Fruit fly (Drosophila melanogaster): ENCODE measurements around the gene CG2975.

CG2975 gene

DNA sequence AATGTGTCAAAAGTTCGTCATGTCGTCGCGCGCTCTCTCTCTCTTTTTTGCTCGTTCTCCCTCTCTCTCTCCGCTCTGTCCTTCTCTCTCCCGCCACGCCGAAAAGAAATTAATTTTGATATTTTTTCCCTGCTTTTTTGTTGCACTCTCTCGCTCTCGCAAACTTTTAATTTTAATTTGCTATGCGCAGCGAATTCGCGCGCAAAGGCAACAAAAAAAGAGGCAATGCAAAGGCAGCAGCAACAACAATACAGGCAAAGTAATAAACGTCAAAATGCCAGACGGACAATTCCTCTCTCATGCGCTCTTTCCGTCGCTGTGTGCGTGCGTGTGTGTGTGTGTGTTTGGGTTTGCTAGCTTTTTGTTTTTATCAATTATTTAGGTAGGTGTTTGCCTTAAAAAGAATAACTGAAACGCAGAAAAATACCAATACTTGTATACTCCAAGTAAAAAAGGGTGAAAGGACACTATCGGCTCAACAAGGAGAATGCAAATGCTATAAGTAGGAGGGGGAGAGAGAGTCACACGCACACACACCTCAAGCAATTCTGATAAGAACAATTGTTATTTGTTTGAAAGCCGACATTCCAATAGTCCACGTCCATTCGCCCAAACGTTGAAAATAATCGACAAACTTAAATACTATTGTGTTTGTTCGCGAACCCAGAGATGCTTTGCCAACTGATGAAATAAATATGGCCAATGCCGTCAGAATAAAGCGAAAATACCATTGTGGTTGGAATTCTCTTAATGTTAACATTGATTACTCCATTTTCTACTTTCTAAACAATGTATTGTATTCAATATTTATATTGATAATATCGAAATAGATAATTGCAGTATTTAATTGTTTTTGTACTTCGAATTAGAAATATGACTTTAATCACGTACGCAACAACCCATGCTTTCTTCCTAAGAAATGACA, 47.0 kb downstream of the CG2975 start (continued):
- TF ChIP-seq cad (GFP tag; optimal IDR thresholded peaks at IDR 0.05) (peak; percentile 35), yki (optimal IDR thresholded peaks at IDR 0.05) (peak; percentile 31), sim (GFP tag; IDR thresholded peaks at IDR 0.05) (0 out of 2 replicates have a peak, but pooled peaks have one; percentile 37), CG6272 (GFP tag; IDR thresholded peaks at IDR 0.05) (no peak), CG5180 (GFP tag; optimal IDR thresholded peaks at IDR 0.05) (peak; percentile 90), ssp (GFP tag; IDR thresholded peaks at IDR 0.05) (no peak), Med (GFP tag) (peak; percentile 14), sqz (GFP tag; optimal IDR thresholded peaks at IDR 0.05) (peak; percentile 32), cg (GFP tag; optimal IDR thresholded peaks at IDR 0.05) (peak; percentile 68), chinmo (GFP tag; IDR thresholded peaks at IDR 0.05; ENCODE audit: partially characterized antibody) (peak; percentile 94; the same call in 3 of the 4 replicates), pan (optimal IDR thresholded peaks at IDR 0.05) (no peak), pan (GFP tag; optimal IDR thresholded peaks at IDR 0.05 in 1 of 2, IDR thresholded peaks at IDR 0.05 in 1 of 2) (no peak), ATbp (GFP tag; optimal IDR thresholded peaks at IDR 0.05) (peak; percentile 5), aop (GFP tag; IDR thresholded peaks at IDR 0.05) (no peak), gro (GFP tag; optimal IDR thresholded peaks at IDR 0.05) (peak; percentile 13), Trl (optimal IDR thresholded peaks at IDR 0.05) (peak; percentile 94 to 99), Trl (GFP tag; optimal IDR thresholded peaks at IDR 0.05) (peak; percentile 48), unc-4 (GFP tag; IDR thresholded peaks at IDR 0.05; ENCODE audit: partially characterized antibody) (0 out of 2 replicates have a peak, but pooled peaks have one; percentile 17), Elba2 (GFP tag; optimal IDR thresholded peaks at IDR 0.05) (peak; percentile 73), sima (GFP tag; optimal IDR thresholded peaks at IDR 0.05) (no peak), nerfin-1 (tag; optimal IDR thresholded peaks at IDR 0.05) (peak; percentile 77), CG7745 (tag; optimal IDR thresholded peaks at IDR 0.05) (peak; percentile 99), C15 (GFP tag; IDR thresholded peaks at IDR 0.05) (no peak), Dll (GFP tag; IDR thresholded peaks at IDR 0.05; ENCODE audit: partially characterized antibody) (peak; percentile 38; the same call in 1 of the 4 replicates), bsh (GFP tag; optimal IDR thresholded peaks at IDR 0.05) (peak in 1 of 2 experiments; percentile 29), CG4730 (GFP tag; IDR thresholded peaks at IDR 0.05) (no peak), twi (tag; optimal IDR thresholded peaks at IDR 0.05) (no peak)

DNA sequence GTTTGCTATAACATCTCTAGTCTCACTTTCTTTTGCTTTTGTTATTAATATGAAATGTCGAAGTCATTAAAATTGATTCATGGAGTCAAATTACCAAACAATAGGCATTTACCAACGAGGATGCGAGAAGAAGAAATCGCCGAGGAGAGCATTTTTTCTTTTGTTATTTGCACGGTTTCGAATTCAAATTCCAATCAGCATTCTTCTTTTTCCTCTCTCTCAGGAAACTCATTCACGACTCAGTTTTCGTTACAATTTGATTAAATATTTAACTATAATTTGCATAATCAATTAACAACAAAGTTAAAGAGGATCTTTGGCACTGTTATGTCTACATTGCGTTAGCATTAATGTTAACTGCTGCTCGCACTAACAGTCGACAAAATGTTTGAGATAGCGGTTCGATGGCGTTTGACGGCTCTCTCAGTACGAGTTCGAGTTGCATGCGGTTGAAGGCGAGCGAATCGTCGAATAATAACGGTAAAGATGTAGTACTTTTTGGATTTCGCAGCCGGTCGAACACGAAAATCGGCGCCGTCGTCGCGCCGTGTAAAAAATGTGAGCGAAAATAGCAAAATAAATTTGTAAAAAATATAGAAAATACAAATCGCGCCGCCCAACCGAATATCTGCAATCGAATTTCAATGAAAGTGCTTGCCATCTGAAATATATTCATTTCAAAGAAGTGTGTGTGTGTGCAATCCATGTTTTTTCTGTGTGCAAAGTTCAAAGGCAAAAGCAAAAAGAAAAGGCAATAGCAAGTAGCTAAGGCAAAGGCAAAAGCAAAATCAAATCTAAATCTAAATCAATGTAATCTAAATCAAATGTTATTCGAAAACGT, 48.1 kb downstream of the CG2975 start:
- TF ChIP-seq Jarid2 (GFP tag; optimal IDR thresholded peaks at IDR 0.05) (peak; percentile 42), CG11560 (tag; IDR thresholded peaks at IDR 0.05) (no peak), CG9817 (tag; optimal IDR thresholded peaks at IDR 0.05) (no peak), Trl (optimal IDR thresholded peaks at IDR 0.05) (peak in 1 of 2 experiments; percentile 19), Trl (GFP tag; optimal IDR thresholded peaks at IDR 0.05) (no peak), pnt (GFP tag; optimal IDR thresholded peaks at IDR 0.05) (no peak), Deaf1 (tag; optimal IDR thresholded peaks at IDR 0.05) (peak; percentile 1), sens (GFP tag) (peak; percentile 81), CG5180 (GFP tag; optimal IDR thresholded peaks at IDR 0.05) (peak; percentile 99), trem (tag; optimal IDR thresholded peaks at IDR 0.05) (no peak), Med (GFP tag) (peak; percentile 1), CG4360 (GFP tag; IDR thresholded peaks at IDR 0.05) (peak; percentile 22; the same call in 1 of the 2 replicates)

All from whole organism, embryonic.